Worm (Caenorhabditis elegans) whole organism, young adult: ENCODE measurements around the gene glb-16.
A peak's percentile ranks its signal among the peaks of the same experiment; 100 is the strongest.

Experiments
- B0019.2 ChIP-seq: fragments of 200-800 bp; sonication (Bioruptor generic); conservative IDR thresholded peaks from 2 replicates; pipeline ENCODE4 v1.3.6; 2022; ENCODE audit warnings: missing genetic modification reagents, missing genetic modification characterization, missing compliant biosample characterization
- D2030.7 ChIP-seq: fragments of 200-800 bp; sonication (Bioruptor generic); IDR thresholded peaks from 2 replicates; pipeline ENCODE4 v1.3.6; 2022; ENCODE audit warnings: missing genetic modification reagents, missing genetic modification characterization, missing compliant biosample characterization
- F22D6.2 ChIP-seq: sonication (generic microtip); optimal IDR thresholded peaks from 2 replicates; lab custom pipeline; 2016; ENCODE audit warnings: mild to moderate bottlenecking, missing genetic modification characterization, missing compliant biosample characterization
- F33H1.4 ChIP-seq: fragments of 200-800 bp; sonication (Bioruptor generic); IDR thresholded peaks from 2 replicates; pipeline ENCODE4 v1.3.6; 2022; ENCODE audit warnings: missing genetic modification reagents, missing genetic modification characterization, missing compliant biosample characterization
- F39B2.1 ChIP-seq: fragments of 200-800 bp; sonication (Bioruptor generic); IDR thresholded peaks from 2 replicates; pipeline ENCODE4 v1.3.6; 2022; ENCODE audit warnings: missing genetic modification reagents, missing genetic modification characterization, missing compliant biosample characterization
- F57C9.4 ChIP-seq: sonication (generic microtip); optimal IDR thresholded peaks from 2 replicates; lab custom pipeline; 2017; ENCODE audit warnings: mild to moderate bottlenecking, missing genetic modification characterization, missing compliant biosample characterization
- K11D2.4 ChIP-seq: fragments of 200-800 bp; sonication (Bioruptor generic); IDR thresholded peaks from 2 replicates; pipeline ENCODE4 v1.3.6; 2022; ENCODE audit warnings: missing genetic modification reagents, missing genetic modification characterization, missing compliant biosample characterization
- Y53F4B.3 ChIP-seq: fragments of 200-800 bp; sonication (Bioruptor generic); IDR thresholded peaks from 2 replicates; pipeline ENCODE4 v1.3.6; 2022; ENCODE audit warnings: missing genetic modification reagents, missing genetic modification characterization, missing compliant biosample characterization
- Y53G8AR.9 ChIP-seq: fragments of 200-800 bp; sonication (Bioruptor generic); conservative IDR thresholded peaks from 2 replicates; pipeline ENCODE4 v1.3.6; 2022; ENCODE audit warnings: missing genetic modification reagents, missing genetic modification characterization, missing compliant biosample characterization
- akir-1 ChIP-seq: fragments of 200-800 bp; sonication (Bioruptor generic); optimal IDR thresholded peaks from 2 replicates; lab custom pipeline; 2018; ENCODE audit warnings: mild to moderate bottlenecking, missing genetic modification characterization, moderate library complexity, missing compliant biosample characterization
- aptf-2 ChIP-seq: fragments of 200-800 bp; sonication (Bioruptor generic); conservative IDR thresholded peaks from 2 replicates; pipeline ENCODE4 v1.3.6; 2022; ENCODE audit warnings: missing genetic modification reagents, missing genetic modification characterization, missing compliant biosample characterization
- aptf-3 ChIP-seq: fragments of 200-800 bp; sonication (Bioruptor generic); IDR thresholded peaks from 2 replicates; pipeline ENCODE4 v1.3.6; 2022; ENCODE audit warnings: missing genetic modification characterization, missing compliant biosample characterization
- attf-3 ChIP-seq: fragments of 200-800 bp; sonication (Bioruptor generic); conservative IDR thresholded peaks from 2 replicates; pipeline ENCODE4 v1.3.6; 2022; ENCODE audit warnings: missing genetic modification reagents, missing genetic modification characterization, missing compliant biosample characterization
- bed-1 ChIP-seq: fragments of 200-800 bp; sonication (Bioruptor generic); IDR thresholded peaks from 2 replicates; pipeline ENCODE4 v1.3.6; 2022; ENCODE audit warnings: missing genetic modification reagents, missing genetic modification characterization, missing compliant biosample characterization
- ccch-3 ChIP-seq: fragments of 200-800 bp; sonication (Bioruptor generic); optimal IDR thresholded peaks from 2 replicates; lab custom pipeline; 2018; ENCODE audit warnings: mild to moderate bottlenecking, missing genetic modification characterization, missing compliant biosample characterization
- cebp-1 ChIP-seq, 2 experiments: fragments of 200-800 bp in 1 of 2; sonication (Bioruptor generic) in 1 of 2; sonication (generic microtip) in 1 of 2; IDR thresholded peaks in 1 of 2; optimal IDR thresholded peaks in 1 of 2; 2 replicates each; pipeline versions ENCODE4 v1.3.6 to Lab custom; 2017 to 2022; ENCODE audit warnings: missing compliant biosample characterization in 2 of 2, missing genetic modification characterization in 2 of 2, mild to moderate bottlenecking in 1 of 2, missing genetic modification reagents in 1 of 2, moderate library complexity in 1 of 2
- cebp-2 ChIP-seq: fragments of 200-800 bp; sonication (Bioruptor generic); IDR thresholded peaks from 2 replicates; pipeline ENCODE4 v1.3.6; 2022; ENCODE audit warnings: missing genetic modification characterization, missing compliant biosample characterization
- ceh-79 ChIP-seq: sonication (generic microtip); optimal IDR thresholded peaks from 2 replicates; lab custom pipeline; 2017; ENCODE audit warnings: mild to moderate bottlenecking, missing genetic modification characterization, missing compliant biosample characterization
- dox-1 ChIP-seq: fragments of 200-800 bp; sonication (Bioruptor generic); IDR thresholded peaks from 2 replicates; pipeline ENCODE4 v1.3.6; 2022; ENCODE audit warnings: missing genetic modification reagents, missing genetic modification characterization, missing compliant biosample characterization
- egl-18 ChIP-seq: fragments of 200-800 bp; sonication (Bioruptor generic); IDR thresholded peaks from 2 replicates; pipeline ENCODE4 v1.3.6; 2022; ENCODE audit warnings: missing genetic modification reagents, missing genetic modification characterization, missing compliant biosample characterization
- egrh-3 ChIP-seq: fragments of 200-800 bp; sonication (Bioruptor generic); IDR thresholded peaks from 2 replicates; pipeline ENCODE4 v1.3.6; 2022; ENCODE audit warnings: missing genetic modification reagents, missing genetic modification characterization, missing compliant biosample characterization
- ets-4 ChIP-seq: fragments of 200-800 bp; sonication (Bioruptor generic); optimal IDR thresholded peaks from 2 replicates; lab custom pipeline; 2018; ENCODE audit warnings: mild to moderate bottlenecking, missing genetic modification characterization, missing compliant biosample characterization
- gei-17 ChIP-seq: fragments of 200-800 bp; sonication (Bioruptor generic); optimal IDR thresholded peaks from 2 replicates; lab custom pipeline; 2018; ENCODE audit warnings: mild to moderate bottlenecking, missing genetic modification characterization, missing compliant biosample characterization
- him-1 ChIP-seq: sonication (generic microtip); optimal IDR thresholded peaks from 2 replicates; lab custom pipeline; 2016; ENCODE audit warnings: missing genotype, missing genetic modification reagents, missing genetic modification characterization, missing compliant biosample characterization
- lsl-1 ChIP-seq: fragments of 200-800 bp; sonication (Bioruptor generic); optimal IDR thresholded peaks from 2 replicates; lab custom pipeline; 2018; ENCODE audit warnings: mild to moderate bottlenecking, missing genetic modification characterization, moderate library complexity, missing compliant biosample characterization
- madf-6 ChIP-seq: fragments of 200-800 bp; sonication (Bioruptor generic); IDR thresholded peaks from 2 replicates; pipeline ENCODE4 v1.3.6; 2022; ENCODE audit warnings: missing genetic modification reagents, missing genetic modification characterization, missing compliant biosample characterization
- madf-8 ChIP-seq: fragments of 200-800 bp; sonication (Bioruptor generic); conservative IDR thresholded peaks from 2 replicates; pipeline ENCODE4 v1.3.6; 2022; ENCODE audit warnings: missing genetic modification reagents, missing genetic modification characterization, missing compliant biosample characterization
- mel-28 ChIP-seq: sonication (generic microtip); optimal IDR thresholded peaks from 2 replicates; lab custom pipeline; 2016; ENCODE audit warnings: borderline replicate concordance, mild to moderate bottlenecking, missing genetic modification characterization, missing compliant biosample characterization
- mxl-1 ChIP-seq: sonication (generic microtip); optimal IDR thresholded peaks from 2 replicates; lab custom pipeline; 2016; ENCODE audit warnings: missing genetic modification characterization, missing compliant biosample characterization
- nhr-120 ChIP-seq: fragments of 200-800 bp; sonication (Bioruptor generic); IDR thresholded peaks from 2 replicates; pipeline ENCODE4 v1.3.6; 2022; ENCODE audit warnings: missing genetic modification characterization, missing compliant biosample characterization
- nhr-27 ChIP-seq: fragments of 200-800 bp; sonication (Bioruptor generic); optimal IDR thresholded peaks from 2 replicates; lab custom pipeline; 2018; ENCODE audit warnings: mild to moderate bottlenecking, missing genetic modification characterization, moderate library complexity, missing compliant biosample characterization
- nhr-80 ChIP-seq: sonication (generic microtip); optimal IDR thresholded peaks from 2 replicates; lab custom pipeline; 2016; ENCODE audit warnings: missing genetic modification characterization, missing compliant biosample characterization
- nhr-90 ChIP-seq: sonication (generic microtip); optimal IDR thresholded peaks from 2 replicates; lab custom pipeline; 2016; ENCODE audit warnings: missing genotype, mild to moderate bottlenecking, missing genetic modification characterization, missing compliant biosample characterization
- pbrm-1 ChIP-seq: fragments of 200-800 bp; sonication (Bioruptor generic); IDR thresholded peaks from 2 replicates; pipeline ENCODE4 v1.3.6; 2022; ENCODE audit warnings: missing genetic modification reagents, missing genetic modification characterization, missing compliant biosample characterization
- sdz-38 ChIP-seq: sonication (generic microtip); optimal IDR thresholded peaks from 2 replicates; lab custom pipeline; 2016; ENCODE audit warnings: missing genotype, missing genetic modification characterization, missing compliant biosample characterization
- snpc-3.4 ChIP-seq: sonication (generic microtip); optimal IDR thresholded peaks from 2 replicates; lab custom pipeline; 2017; ENCODE audit warnings: missing genetic modification characterization, mild to moderate bottlenecking, missing compliant biosample characterization, antibody characterized with exemption, moderate library complexity, missing genotype, missing genetic modification reagents
- snpc-4 ChIP-seq, 5 experiments: fragments of 150-350 bp in 1 of 5; sonication (generic microtip) in 4 of 5; optimal IDR thresholded peaks; 2 replicates each; lab custom pipeline; 2014 to 2018; ENCODE audit warnings: missing genetic modification characterization in 5 of 5, missing biosample characterization in 3 of 5, antibody characterized with exemption in 2 of 5, mild to moderate bottlenecking in 2 of 5, missing compliant biosample characterization in 2 of 5, missing genotype in 2 of 5, moderate library complexity in 2 of 5, missing genetic modification reagents in 1 of 5
- tbp1 ChIP-seq: fragments of 200-800 bp; sonication (Bioruptor generic); optimal IDR thresholded peaks from 2 replicates; lab custom pipeline; 2018; ENCODE audit warnings: mild to moderate bottlenecking, missing genetic modification characterization, missing compliant biosample characterization
- unc-62 ChIP-seq: fragments of 150-350 bp; optimal IDR thresholded peaks from 2 replicates; lab custom pipeline; 2014; ENCODE audit warnings: missing biosample characterization, missing genetic modification reagents, missing genetic modification characterization
- zim-3 ChIP-seq: sonication (generic microtip); optimal IDR thresholded peaks from 2 replicates; lab custom pipeline; 2017; ENCODE audit warnings: mild to moderate bottlenecking, missing genetic modification characterization, moderate library complexity, missing compliant biosample characterization
- ztf-3 ChIP-seq: fragments of 200-800 bp; sonication (Bioruptor generic); optimal IDR thresholded peaks from 2 replicates; lab custom pipeline; 2018; ENCODE audit warnings: mild to moderate bottlenecking, missing genetic modification characterization, missing compliant biosample characterization

Gene glb-16

DNA sequence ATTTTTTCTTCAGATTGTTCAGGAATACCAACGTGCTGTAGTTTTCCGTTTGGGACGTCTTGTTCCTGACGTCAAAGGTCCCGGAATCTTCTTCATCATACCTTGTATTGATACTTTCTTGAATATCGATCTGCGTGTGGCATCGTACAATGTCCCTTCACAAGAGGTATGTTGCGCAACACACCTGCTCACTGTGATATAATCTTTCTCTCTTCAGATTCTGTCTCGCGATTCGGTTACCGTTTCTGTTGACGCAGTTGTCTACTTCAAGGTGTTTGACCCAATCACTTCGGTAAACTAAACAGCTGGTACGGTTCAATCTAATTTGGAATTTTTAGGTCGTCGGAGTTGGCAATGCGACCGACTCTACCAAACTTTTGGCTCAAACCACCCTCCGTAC, 23.5 kb upstream of the glb-16 start:
- TF ChIP-seq snpc-4 (GFP tag; optimal IDR thresholded peaks at IDR 0.05; lab: Kevin White, UChicago) (no peak), snpc-4 (tag; optimal IDR thresholded peaks at IDR 0.05; lab: Kevin White, UChicago) (no peak), dox-1 (GFP tag; lab: Robert Waterston, UW) (no peak), egrh-3 (GFP tag; lab: Robert Waterston, UW) (no peak), madf-6 (no peak), D2030.7 (GFP tag; lab: Robert Waterston, UW) (no peak), mxl-1 (tag; lab: Kevin White, UChicago) (no peak), nhr-27 (tag; lab: Kevin White, UChicago) (no peak), madf-8 (GFP tag; lab: Robert Waterston, UW) (no peak), F33H1.4 (GFP tag; lab: Robert Waterston, UW) (no peak), snpc-3.4 (no peak), mel-28 (no peak), F22D6.2 (tag; lab: Kevin White, UChicago) (no peak), Y53F4B.3 (GFP tag; lab: Robert Waterston, UW) (no peak), F57C9.4 (tag; lab: Kevin White, UChicago) (no peak), Y53G8AR.9 (GFP tag; lab: Robert Waterston, UW) (no peak), akir-1 (GFP tag; lab: Kevin White, UChicago) (no peak)

DNA sequence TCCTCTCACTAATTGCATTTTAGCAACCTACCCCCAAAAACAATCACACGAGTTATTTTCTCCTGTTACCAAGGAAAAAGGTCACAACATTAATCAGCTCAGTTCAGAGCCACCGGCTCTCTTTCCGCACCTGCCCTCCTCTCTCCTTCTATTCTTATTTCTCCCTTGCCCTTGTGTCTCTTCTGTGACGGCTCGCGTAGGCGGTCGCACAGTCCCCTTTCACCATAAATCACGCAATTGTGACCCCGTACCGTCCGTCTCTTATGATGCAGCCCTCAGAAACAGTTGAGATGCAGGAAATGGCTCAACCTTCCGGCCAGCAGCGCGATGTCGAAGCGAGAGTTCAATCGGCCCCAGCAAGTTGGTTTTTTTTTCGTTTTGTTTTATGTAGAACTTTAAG, 22.7 kb upstream of the glb-16 start, which contains the start of gene sto-1:
Gene sto-1 (plus strand): TSS at position 200 of the 400 bp plus-strand sequence.
- TF ChIP-seq him-1 (tag; lab: Kevin White, UChicago) (no peak), K11D2.4 (GFP tag; lab: Robert Waterston, UW) (no peak), nhr-90 (tag; lab: Kevin White, UChicago) (no peak), cebp-2 (GFP tag; lab: Robert Waterston, UW) (0 out of 2 replicates have a peak, but pooled peaks have one; percentile 58), sdz-38 (tag; lab: Kevin White, UChicago) (no peak), zim-3 (tag; lab: Kevin White, UChicago) (no peak), pbrm-1 (no peak), nhr-120 (GFP tag; lab: Robert Waterston, UW) (no peak)

DNA sequence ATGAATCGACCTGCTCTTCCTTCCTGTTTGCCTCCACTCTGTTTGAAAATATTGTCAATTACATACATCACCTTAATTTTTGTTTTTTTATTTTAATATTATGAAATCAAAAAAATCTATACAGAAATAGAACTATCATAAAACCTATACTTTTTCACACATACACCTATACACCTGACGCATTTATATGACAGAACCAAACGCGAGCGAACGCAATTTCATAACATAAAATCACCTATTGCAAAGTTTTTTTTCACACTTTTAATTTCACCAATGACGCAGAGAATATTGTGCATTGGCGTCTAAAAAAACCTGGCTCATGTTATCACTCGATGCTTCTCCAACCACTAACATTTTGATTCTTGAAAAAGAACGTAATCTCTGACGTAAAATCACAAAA, 22.0 kb upstream of the glb-16 start:
- TF ChIP-seq ccch-3 (no peak), unc-62 (GFP tag; lab: Kevin White, UChicago) (peak; percentile 79), cebp-1 (GFP tag; IDR thresholded peaks at IDR 0.05; lab: Robert Waterston, UW) (peak; percentile 53; the same call in 1 of the 2 replicates), cebp-1 (tag; optimal IDR thresholded peaks at IDR 0.05; lab: Kevin White, UChicago) (peak; percentile 79)
- TF ChIP-seq, all 124 proteins: peak for 2

DNA sequence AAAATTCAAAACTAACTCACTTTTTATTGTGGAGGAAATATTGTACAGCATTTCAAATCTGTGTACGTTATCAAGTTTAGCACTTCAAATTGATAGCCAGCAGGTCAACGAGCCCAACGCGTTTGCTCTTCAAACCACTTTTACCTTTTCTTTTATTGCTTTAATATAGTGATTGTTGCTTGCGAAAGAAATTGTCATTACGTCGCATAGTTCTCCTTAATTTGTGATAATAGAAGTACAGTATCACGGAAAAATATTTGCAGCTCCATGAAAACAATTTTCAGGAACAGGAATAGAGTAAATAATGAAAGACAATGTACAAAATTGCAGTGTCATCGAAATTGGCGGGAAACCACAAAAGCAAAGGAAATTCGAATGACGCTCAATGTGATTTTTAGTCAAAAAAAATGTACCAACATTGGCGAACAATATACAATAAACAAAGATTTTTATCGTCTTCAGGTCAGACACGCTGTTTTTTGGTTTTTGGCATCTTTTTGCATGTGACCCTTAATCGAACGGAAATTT, 19.1 kb upstream of the glb-16 start, which contains the start of the genes PDB1.1 and F08C6.5:
Gene PDB1.1 (minus strand): TSS at position 158 of the 528 bp plus-strand sequence.
Gene F08C6.5 (plus strand): TSS at position 478 of the 528 bp plus-strand sequence.
- no peak for TF ChIP-seq egl-18
- no peak for TF ChIP-seq ztf-3 (GFP tag; lab: Kevin White, UChicago)
- peak; percentile 85 for TF ChIP-seq nhr-80
- TF ChIP-seq F39B2.1 (GFP tag; lab: Robert Waterston, UW) = no peak
- no peak for TF ChIP-seq madf-6

ce11 chrX:7554326-7554725, 14.4 kb upstream of the glb-16 start, which contains the start of gene F46C8.8:
TSS of gene F46C8.8 (minus strand) at chrX:7554426.
- TF ChIP-seq gei-17 (no peak), tbp1 (GFP tag; lab: Kevin White, UChicago) (no peak), nhr-90 (tag; lab: Kevin White, UChicago) (no peak), madf-8 (GFP tag; lab: Robert Waterston, UW) (no peak), K11D2.4 (GFP tag; lab: Robert Waterston, UW) (no peak), madf-6 (no peak), F33H1.4 (GFP tag; lab: Robert Waterston, UW) (no peak), lsl-1 (GFP tag; lab: Kevin White, UChicago) (no peak), ceh-79 (tag; lab: Kevin White, UChicago) (no peak), B0019.2 (GFP tag; lab: Robert Waterston, UW) (no peak), bed-1 (no peak), attf-3 (GFP tag; lab: Robert Waterston, UW) (no peak), aptf-3 (GFP tag; lab: Robert Waterston, UW) (no peak), aptf-2 (no peak), ets-4 (GFP tag; lab: Kevin White, UChicago) (no peak)
